Worm (Caenorhabditis elegans) whole organism, mixed stage, embryonic: ENCODE data around the gene algn-7.

Source experiments
- blmp-1 ChIP-seq: fragments of 150-350 bp; optimal IDR thresholded peaks from 2 replicates; lab custom pipeline; 2014; ENCODE audit warnings: missing biosample characterization, missing genetic modification characterization
- ceh-43 ChIP-seq: fragments of 200-800 bp; sonication (Bioruptor generic); optimal IDR thresholded peaks from 2 replicates; lab custom pipeline; 2018; ENCODE audit warnings: mild to moderate bottlenecking, missing genetic modification characterization, moderate library complexity, missing compliant biosample characterization
- ceh-83 ChIP-seq: fragments of 200-800 bp; sonication (Bioruptor generic); optimal IDR thresholded peaks from 2 replicates; lab custom pipeline; 2018; ENCODE audit warnings: mild to moderate bottlenecking, missing genetic modification characterization, missing compliant biosample characterization
- ces-1 ChIP-seq: fragments of 150-350 bp; optimal IDR thresholded peaks from 2 replicates; lab custom pipeline; 2014; ENCODE audit warnings: missing biosample characterization, missing genetic modification reagents, missing genetic modification characterization
- elt-1 ChIP-seq: sonication (generic microtip); optimal IDR thresholded peaks from 2 replicates; lab custom pipeline; 2017; ENCODE audit warnings: missing genetic modification characterization, mild to moderate bottlenecking, missing compliant biosample characterization, antibody characterized with exemption, moderate library complexity, borderline replicate concordance; ENCODE audit not compliant: insufficient read depth
- elt-3 ChIP-seq: fragments of 150-350 bp; optimal IDR thresholded peaks from 2 replicates; lab custom pipeline; 2014; ENCODE audit warnings: missing biosample characterization, missing genetic modification characterization
- lin-32 ChIP-seq: fragments of 200-800 bp; sonication (Bioruptor generic); optimal IDR thresholded peaks from 2 replicates; lab custom pipeline; 2018; ENCODE audit warnings: mild to moderate bottlenecking, missing genetic modification characterization, missing compliant biosample characterization
- nhr-2 ChIP-seq: fragments of 150-350 bp; optimal IDR thresholded peaks from 2 replicates; lab custom pipeline; 2014; ENCODE audit warnings: missing biosample characterization, missing genetic modification characterization
- nhr-237 ChIP-seq: fragments of 150-350 bp; optimal IDR thresholded peaks from 2 replicates; lab custom pipeline; 2014; ENCODE audit warnings: missing biosample characterization, missing genetic modification characterization
- nhr-76 ChIP-seq: sonication (generic microtip); optimal IDR thresholded peaks from 2 replicates; lab custom pipeline; 2017; ENCODE audit warnings: missing biosample characterization, missing genetic modification characterization
- sptf-1 ChIP-seq: sonication (generic microtip); optimal IDR thresholded peaks from 2 replicates; lab custom pipeline; 2017; ENCODE audit warnings: mild to moderate bottlenecking, missing genetic modification characterization, moderate library complexity, missing compliant biosample characterization
- ztf-11 ChIP-seq: fragments of 150-350 bp; optimal IDR thresholded peaks from 2 replicates; lab custom pipeline; 2014; ENCODE audit warnings: missing biosample characterization, missing genetic modification characterization

- TF ChIP-seq blmp-1 (tag; lab: Kevin White, UChicago) (no peak), nhr-2 (no peak), ceh-43 (GFP tag; lab: Kevin White, UChicago) (no peak), elt-1 (no peak), nhr-237 (tag; lab: Kevin White, UChicago) (no peak), elt-3 (tag; lab: Kevin White, UChicago) (no peak), ztf-11 (no peak), ceh-83 (GFP tag; lab: Kevin White, UChicago) (no peak), nhr-76 (tag; lab: Kevin White, UChicago) (no peak), ces-1 (GFP tag; lab: Kevin White, UChicago) (peak; percentile 0), lin-32 (GFP tag; lab: Kevin White, UChicago) (no peak), sptf-1 (tag; lab: Kevin White, UChicago) (no peak)
Measured at ce11 chrV:19955171-19955570, 21.0 kb upstream of the algn-7 start, which contains the start of gene abhd-3.1.
